Worm (Caenorhabditis elegans): ENCODE data around the gene vps-50.

Gene vps-50

ce11 chrIII:10825088-10825487, 43.9 kb upstream of the vps-50 start:
- TF ChIP-seq dsc-1 (tag; optimal IDR thresholded peaks at IDR 0.05) (peak; percentile 90), fkh-4 (tag; optimal IDR thresholded peaks at IDR 0.05; ENCODE audit: borderline replicate concordance) (peak; percentile 17), tlp-1 (tag; optimal IDR thresholded peaks at IDR 0.05) (no peak)

DNA sequence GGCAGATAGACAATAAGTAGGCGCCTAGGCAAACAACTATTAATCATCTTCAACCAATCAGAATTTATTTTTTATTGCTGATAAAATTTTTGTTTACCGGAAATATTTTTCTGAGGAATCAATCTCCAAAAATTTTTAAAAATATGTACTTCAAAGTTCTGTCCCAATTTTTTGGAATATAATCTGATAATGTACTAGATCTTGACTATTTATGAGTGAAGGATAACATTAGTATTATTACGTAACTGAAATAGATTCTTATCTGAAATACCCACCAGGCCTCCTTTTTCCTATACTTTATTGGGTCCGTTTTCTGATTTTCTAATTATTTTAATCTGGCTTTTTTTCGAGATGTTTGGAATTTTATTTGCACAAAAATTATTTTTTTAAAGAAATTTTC, 37.5 kb upstream of the vps-50 start:
- TF ChIP-seq mab-9 (GFP tag; IDR thresholded peaks at IDR 0.05) (no peak), C16A3.4 (tag; optimal IDR thresholded peaks at IDR 0.05) (no peak), lin-35 (GFP tag; optimal IDR thresholded peaks at IDR 0.05) (no peak), nhr-47 (tag; optimal IDR thresholded peaks at IDR 0.05) (no peak), ets-5 (GFP tag; IDR thresholded peaks at IDR 0.05) (no peak), ztf-4 (tag; optimal IDR thresholded peaks at IDR 0.05) (no peak), nhr-237 (tag; optimal IDR thresholded peaks at IDR 0.05) (no peak), nhr-76 (tag; optimal IDR thresholded peaks at IDR 0.05) (no peak), snu-23 (GFP tag; optimal IDR thresholded peaks at IDR 0.05) (no peak), grh-1 (GFP tag; IDR thresholded peaks at IDR 0.05) (no peak), unc-98 (GFP tag; IDR thresholded peaks at IDR 0.05) (no peak), Y116A8C.19 (tag; optimal IDR thresholded peaks at IDR 0.05; ENCODE audit: borderline replicate concordance) (no peak), ztf-11 (tag; optimal IDR thresholded peaks at IDR 0.05) (no peak), nhr-19 (GFP tag; conservative IDR thresholded peaks at IDR 0.05) (no peak), unc-86 (tag; optimal IDR thresholded peaks at IDR 0.05) (no peak), nhr-20 (tag; optimal IDR thresholded peaks at IDR 0.05) (no peak), fos-1 (tag; optimal IDR thresholded peaks at IDR 0.05) (no peak), pax-3 (tag; optimal IDR thresholded peaks at IDR 0.05) (no peak)

DNA sequence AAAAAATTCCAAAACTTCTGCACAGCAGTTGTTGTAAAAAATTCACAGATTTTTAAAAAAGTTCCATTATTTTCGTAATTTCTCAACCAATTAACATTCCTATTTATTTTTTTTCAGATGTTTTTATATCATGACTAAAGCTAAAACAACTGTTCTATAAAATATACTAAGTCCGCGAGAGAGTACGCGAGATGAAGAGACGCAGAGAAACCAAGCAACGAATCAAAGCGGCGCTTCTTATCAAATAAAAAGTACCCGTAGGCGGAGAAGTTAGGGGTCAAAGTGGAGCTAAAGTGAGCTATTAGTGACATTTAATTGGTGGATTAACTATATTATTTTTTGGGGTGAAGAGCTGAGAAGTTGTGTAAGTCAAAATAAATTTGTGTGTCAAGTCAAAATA, 36.4 kb upstream of the vps-50 start, which contains the start of gene sbsp-1:
TSS of gene sbsp-1 (plus strand) at position 301 of the 400 bp plus-strand sequence.
- no peak for TF ChIP-seq nhr-20 (tag; optimal IDR thresholded peaks at IDR 0.05)

DNA sequence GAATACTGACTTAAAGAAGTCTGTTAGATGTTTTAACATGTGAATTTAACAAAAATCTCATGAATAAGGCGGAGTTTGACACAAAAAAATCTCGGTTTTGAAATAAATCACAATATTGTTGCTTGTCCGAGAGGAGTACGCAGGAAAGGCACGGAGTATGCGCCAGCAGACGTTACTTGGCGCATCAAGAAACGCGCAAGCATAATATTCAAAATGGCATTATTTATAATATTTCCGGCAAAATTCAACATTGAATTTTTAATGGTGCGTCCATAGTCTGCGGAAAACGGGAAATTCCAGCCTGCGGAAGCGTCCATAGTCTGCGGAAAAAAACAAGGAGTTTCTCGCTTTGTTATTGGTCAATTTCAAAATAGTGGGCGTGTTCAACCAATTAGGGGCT, 24.1 kb upstream of the vps-50 start, which contains the start of gene pde-12:
TSS of gene pde-12 (minus strand) at position 148 of the 400 bp plus-strand sequence.
- TF ChIP-seq nhr-84 (tag; optimal IDR thresholded peaks at IDR 0.05), result no peak
- TF ChIP-seq mab-9 (GFP tag; IDR thresholded peaks at IDR 0.05), result peak; percentile 77
- no peak for TF ChIP-seq lir-3 (tag; optimal IDR thresholded peaks at IDR 0.05; ENCODE audit: poor library complexity)
- TF ChIP-seq nhr-19 (GFP tag; conservative IDR thresholded peaks at IDR 0.05), result peak; percentile 91
- peak; percentile 76 for TF ChIP-seq sox-4 (tag; optimal IDR thresholded peaks at IDR 0.05)
- peak; percentile 91 to 92 for TF ChIP-seq lsy-2 (tag; optimal IDR thresholded peaks at IDR 0.05)
- peak; percentile 77 to 88 (median 87) for TF ChIP-seq dpl-1 (GFP tag; optimal IDR thresholded peaks at IDR 0.05)
- TF ChIP-seq ceh-82 (tag; optimal IDR thresholded peaks at IDR 0.05), result peak; percentile 83 to 84 (median 83)
- TF ChIP-seq pqm-1 (tag; optimal IDR thresholded peaks at IDR 0.05), result no peak
- no peak for TF ChIP-seq egl-27 (tag; optimal IDR thresholded peaks at IDR 0.05)
- no peak for TF ChIP-seq nhr-12 (tag; optimal IDR thresholded peaks at IDR 0.05)
- TF ChIP-seq nhr-76 (tag; optimal IDR thresholded peaks at IDR 0.05), result peak; percentile 27
- TF ChIP-seq unc-62 (GFP tag; optimal IDR thresholded peaks at IDR 0.05), result no peak
- peak; percentile 71 for TF ChIP-seq blmp-1 (tag; optimal IDR thresholded peaks at IDR 0.05)
- peak; percentile 64 for TF ChIP-seq skn-1 (tag; optimal IDR thresholded peaks at IDR 0.05)
- no peak for TF ChIP-seq lin-14 (GFP tag; optimal IDR thresholded peaks at IDR 0.05)
- TF ChIP-seq ceh-8 (GFP tag; optimal IDR thresholded peaks at IDR 0.05), result no peak
- TF ChIP-seq nhr-28 (tag; optimal IDR thresholded peaks at IDR 0.05), result no peak
- peak; percentile 91 for TF ChIP-seq nhr-20 (tag; optimal IDR thresholded peaks at IDR 0.05)
- TF ChIP-seq efl-3 (GFP tag; optimal IDR thresholded peaks at IDR 0.05), result peak; percentile 47
- peak; percentile 93 for TF ChIP-seq tbx-2 (tag; optimal IDR thresholded peaks at IDR 0.05)
- no peak for TF ChIP-seq hlh-17 (GFP tag; optimal IDR thresholded peaks at IDR 0.05; ENCODE audit: borderline replicate concordance)
- no peak for TF ChIP-seq pag-3 (tag; optimal IDR thresholded peaks at IDR 0.05; ENCODE audit: borderline replicate concordance, insufficient read depth)
- TF ChIP-seq hlh-4 (tag; optimal IDR thresholded peaks at IDR 0.05), result no peak
- peak; percentile 87 for TF ChIP-seq lin-39 (tag; optimal IDR thresholded peaks at IDR 0.05)
- peak; percentile 81 for TF ChIP-seq lin-15B (tag; optimal IDR thresholded peaks at IDR 0.05)
- no peak for TF ChIP-seq unc-98 (GFP tag; IDR thresholded peaks at IDR 0.05)
- TF ChIP-seq unc-86 (tag; optimal IDR thresholded peaks at IDR 0.05), result peak; percentile 91
- TF ChIP-seq zag-1 (tag; optimal IDR thresholded peaks at IDR 0.05), result no peak
- peak; percentile 92 for TF ChIP-seq unc-130 (tag; optimal IDR thresholded peaks at IDR 0.05)
- TF ChIP-seq pax-3 (tag; optimal IDR thresholded peaks at IDR 0.05), result peak; percentile 79
- TF ChIP-seq ceh-90 (tag; optimal IDR thresholded peaks at IDR 0.05), result no peak
- TF ChIP-seq nhr-85 (tag), result peak; percentile 93

Measured in whole organism, L1 larva.